Fruit fly (Drosophila melanogaster) whole organism, embryonic: Measurements from ENCODE around the gene Sec63.

Experiments used
- Abd-B ChIP-seq: fragments of 200-800 bp; sonication (Bioruptor generic); optimal IDR thresholded peaks from 2 replicates; lab custom pipeline; 2018; ENCODE audit warnings: missing biosample characterization, mild to moderate bottlenecking, missing genetic modification characterization, moderate library complexity
- Asciz ChIP-seq: fragments of 200-800 bp; sonication (Bioruptor generic); optimal IDR thresholded peaks from 2 replicates; lab custom pipeline; 2017; ENCODE audit warnings: missing biosample characterization, mild to moderate bottlenecking, missing genetic modification characterization, missing genetic modification reagents
- B-H2 ChIP-seq: fragments of 200-800 bp; sonication (Bioruptor generic); optimal IDR thresholded peaks from 2 replicates; lab custom pipeline; 2018; ENCODE audit warnings: missing biosample characterization, mild to moderate bottlenecking, missing genetic modification characterization
- BEAF-32 ChIP-seq: fragments of 200-800 bp; sonication (Bioruptor generic); optimal IDR thresholded peaks from 3 replicates; lab custom pipeline; 2017; ENCODE audit warnings: missing biosample characterization, missing genetic modification characterization, mild to moderate bottlenecking, moderate library complexity, missing genetic modification reagents
- Bdp1 ChIP-seq: fragments of 200-800 bp; sonication (Bioruptor generic); optimal IDR thresholded peaks from 3 replicates; lab custom pipeline; 2016; ENCODE audit warnings: missing biosample characterization, missing genetic modification characterization
- Bteb2 ChIP-seq: fragments of 200-800 bp; sonication (Bioruptor generic); optimal IDR thresholded peaks from 2 replicates; lab custom pipeline; 2016; ENCODE audit warnings: missing biosample characterization, missing genetic modification characterization
- CG10147 ChIP-seq: fragments of 200-800 bp; sonication (Bioruptor generic); optimal IDR thresholded peaks from 2 replicates; lab custom pipeline; 2019; ENCODE audit warnings: missing biosample characterization, mild to moderate bottlenecking, missing genetic modification characterization, moderate library complexity
- CG10366 ChIP-seq: fragments of 200-800 bp; sonication (Bioruptor generic); IDR thresholded peaks from 2 replicates; pipeline ENCODE4 v1.3.6; 2022; ENCODE audit warnings: missing biosample characterization, missing genetic modification characterization
- CG12391 ChIP-seq: fragments of 200-800 bp; sonication (Bioruptor generic); optimal IDR thresholded peaks from 3 replicates; lab custom pipeline; 2018; ENCODE audit warnings: missing biosample characterization, mild to moderate bottlenecking, missing genetic modification characterization, moderate library complexity
- CG14050 ChIP-seq: fragments of 200-800 bp; sonication (Bioruptor generic); IDR thresholded peaks from 3 replicates; pipeline ENCODE4 v1.3.6; 2022; ENCODE audit warnings: missing biosample characterization, missing genetic modification characterization
- CG14667 ChIP-seq: fragments of 200-800 bp; sonication (Bioruptor generic); IDR thresholded peaks from 2 replicates; pipeline ENCODE4 v1.3.6; 2022; ENCODE audit warnings: missing biosample characterization, missing genetic modification characterization
- CG1529 ChIP-seq: fragments of 200-800 bp; sonication (Bioruptor generic); optimal IDR thresholded peaks from 3 replicates; lab custom pipeline; 2018; ENCODE audit warnings: missing biosample characterization, missing genetic modification characterization
- CG16813 ChIP-seq: fragments of 200-800 bp; sonication (Bioruptor generic); IDR thresholded peaks from 3 replicates; pipeline ENCODE4 v1.3.6; 2022; ENCODE audit warnings: missing biosample characterization, missing genetic modification characterization; ENCODE audit not compliant: partially characterized antibody
- CG1832 ChIP-seq: fragments of 200-800 bp; sonication (Bioruptor generic); optimal IDR thresholded peaks from 2 replicates; lab custom pipeline; 2017; ENCODE audit warnings: missing biosample characterization, mild to moderate bottlenecking, missing genetic modification characterization, inconsistent platforms
- CG30403 ChIP-seq: fragments of 200-800 bp; sonication (Bioruptor generic); optimal IDR thresholded peaks from 3 replicates; lab custom pipeline; 2016; ENCODE audit warnings: missing biosample characterization, missing genetic modification characterization
- CG32772 ChIP-seq: fragments of 200-800 bp; sonication (Bioruptor generic); IDR thresholded peaks from 2 replicates; pipeline ENCODE4 v1.3.6; 2022; ENCODE audit warnings: missing biosample characterization, missing genetic modification characterization
- CG3847 ChIP-seq: fragments of 200-800 bp; sonication (Bioruptor generic); IDR thresholded peaks from 2 replicates; pipeline ENCODE4 v1.3.6; 2022; ENCODE audit warnings: missing biosample characterization, missing genetic modification characterization
- CG6765 ChIP-seq: fragments of 200-800 bp; sonication (Bioruptor generic); optimal IDR thresholded peaks from 3 replicates; lab custom pipeline; 2017; ENCODE audit warnings: missing biosample characterization, mild to moderate bottlenecking, missing genetic modification characterization
- CG7839 ChIP-seq: fragments of 200-800 bp; sonication (Bioruptor generic); optimal IDR thresholded peaks from 3 replicates; lab custom pipeline; 2018; ENCODE audit warnings: missing biosample characterization, mild to moderate bottlenecking, missing genetic modification characterization, moderate library complexity
- CG8359 ChIP-seq: fragments of 200-800 bp; sonication (Bioruptor generic); optimal IDR thresholded peaks from 2 replicates; lab custom pipeline; 2017; ENCODE audit warnings: missing biosample characterization, mild to moderate bottlenecking, missing genetic modification characterization, borderline replicate concordance
- CG8944 ChIP-seq: fragments of 200-800 bp; sonication (Bioruptor generic); optimal IDR thresholded peaks from 3 replicates; lab custom pipeline; 2016; ENCODE audit warnings: missing biosample characterization, missing genetic modification characterization
- CG9727 ChIP-seq: fragments of 200-800 bp; sonication (Bioruptor generic); optimal IDR thresholded peaks from 3 replicates; lab custom pipeline; 2017; ENCODE audit warnings: missing biosample characterization, mild to moderate bottlenecking, missing genetic modification characterization
- CG9817 ChIP-seq: fragments of 200-800 bp; sonication (Bioruptor generic); optimal IDR thresholded peaks from 2 replicates; lab custom pipeline; 2018; ENCODE audit warnings: missing biosample characterization, mild to moderate bottlenecking, missing genetic modification characterization, moderate library complexity
- CTCF ChIP-seq: fragments of 200-800 bp; sonication (Bioruptor generic); optimal IDR thresholded peaks from 2 replicates; lab custom pipeline; 2017; ENCODE audit warnings: missing biosample characterization, mild to moderate bottlenecking, missing genetic modification characterization, moderate library complexity
- Dip2 ChIP-seq: fragments of 200-800 bp; sonication (Bioruptor generic); IDR thresholded peaks from 2 replicates; pipeline ENCODE4 v1.3.6; 2022; ENCODE audit warnings: missing biosample characterization, missing genetic modification characterization
- GATAe ChIP-seq: fragments of 200-800 bp; sonication (Bioruptor generic); conservative IDR thresholded peaks from 2 replicates; pipeline ENCODE4 v1.3.6; 2022; ENCODE audit warnings: missing biosample characterization, missing genetic modification characterization
- HLHmδ ChIP-seq: fragments of 200-800 bp; sonication (Bioruptor generic); optimal IDR thresholded peaks from 2 replicates; lab custom pipeline; 2018; ENCODE audit warnings: missing biosample characterization, mild to moderate bottlenecking, missing genetic modification characterization, moderate library complexity
- Hand ChIP-seq: fragments of 200-800 bp; sonication (Bioruptor generic); optimal IDR thresholded peaks from 2 replicates; lab custom pipeline; 2017; ENCODE audit warnings: mild to moderate bottlenecking, missing biosample characterization, missing genetic modification reagents, missing genetic modification characterization
- HmgZ ChIP-seq: fragments of 200-800 bp; sonication (Bioruptor generic); optimal IDR thresholded peaks from 2 replicates; lab custom pipeline; 2018; ENCODE audit warnings: missing biosample characterization, mild to moderate bottlenecking, missing genetic modification characterization
- PHDP ChIP-seq: fragments of 200-800 bp; sonication (Bioruptor generic); optimal IDR thresholded peaks from 3 replicates; lab custom pipeline; 2018; ENCODE audit warnings: missing biosample characterization, mild to moderate bottlenecking, missing genetic modification characterization, moderate library complexity
- Side ChIP-seq: fragments of 200-800 bp; sonication (Bioruptor generic); optimal IDR thresholded peaks from 2 replicates; lab custom pipeline; 2016; ENCODE audit warnings: missing biosample characterization, missing genetic modification characterization
- Sox100B ChIP-seq: fragments of 200-800 bp; sonication (Bioruptor generic); optimal IDR thresholded peaks from 3 replicates; lab custom pipeline; 2018; ENCODE audit warnings: missing biosample characterization, mild to moderate bottlenecking, missing genetic modification characterization
- Usf ChIP-seq: fragments of 200-800 bp; sonication (Bioruptor generic); optimal IDR thresholded peaks from 2 replicates; lab custom pipeline; 2017; ENCODE audit warnings: missing genotype, missing biosample characterization, missing genetic modification characterization
- abd-A ChIP-seq: fragments of 200-800 bp; sonication (Bioruptor generic); optimal IDR thresholded peaks from 3 replicates; lab custom pipeline; 2019; ENCODE audit warnings: missing biosample characterization, mild to moderate bottlenecking, missing genetic modification characterization, moderate library complexity
- chif ChIP-seq, 2 experiments: fragments of 200-800 bp; sonication (Bioruptor generic); optimal IDR thresholded peaks; 3 replicates each; lab custom pipeline; 2016; ENCODE audit warnings: missing biosample characterization in 2 of 2, missing genetic modification characterization in 2 of 2
- chm ChIP-seq: fragments of 200-800 bp; sonication (Bioruptor generic); IDR thresholded peaks from 2 replicates; pipeline ENCODE4 v1.3.6; 2022; ENCODE audit warnings: missing biosample characterization, missing genetic modification characterization
- croc ChIP-seq: fragments of 200-800 bp; sonication (Bioruptor generic); conservative IDR thresholded peaks from 3 replicates; pipeline ENCODE4 v1.3.6; 2022; ENCODE audit warnings: missing biosample characterization, missing genetic modification characterization
- disco-r ChIP-seq: fragments of 200-800 bp; sonication (Bioruptor generic); optimal IDR thresholded peaks from 2 replicates; lab custom pipeline; 2016; ENCODE audit warnings: missing biosample characterization, missing genetic modification characterization
- exex ChIP-seq: fragments of 200-800 bp; sonication (Bioruptor generic); optimal IDR thresholded peaks from 4 replicates; lab custom pipeline; 2018; ENCODE audit warnings: missing biosample characterization, mild to moderate bottlenecking, missing genetic modification characterization, moderate library complexity
- fd102C ChIP-seq: fragments of 200-800 bp; sonication (Bioruptor generic); optimal IDR thresholded peaks from 2 replicates; lab custom pipeline; 2018; ENCODE audit warnings: missing biosample characterization, mild to moderate bottlenecking, missing genetic modification characterization, moderate library complexity
- grn ChIP-seq: fragments of 200-800 bp; sonication (Bioruptor generic); optimal IDR thresholded peaks from 3 replicates; lab custom pipeline; 2017; ENCODE audit warnings: missing biosample characterization, missing genetic modification characterization
- kni ChIP-seq: fragments of 200-800 bp; sonication (Bioruptor generic); optimal IDR thresholded peaks from 3 replicates; lab custom pipeline; 2017; ENCODE audit warnings: mild to moderate bottlenecking, missing biosample characterization, missing genetic modification reagents, missing genetic modification characterization
- mld ChIP-seq: fragments of 200-800 bp; sonication (Bioruptor generic); IDR thresholded peaks from 3 replicates; pipeline ENCODE4 v1.3.6; 2022; ENCODE audit warnings: missing biosample characterization, missing genetic modification characterization; ENCODE audit not compliant: partially characterized antibody
- pita ChIP-seq: fragments of 200-800 bp; sonication (Bioruptor generic); optimal IDR thresholded peaks from 2 replicates; lab custom pipeline; 2017; ENCODE audit warnings: missing biosample characterization, mild to moderate bottlenecking, missing genetic modification characterization
- pum ChIP-seq: fragments of 200-800 bp; sonication (Bioruptor generic); optimal IDR thresholded peaks from 2 replicates; lab custom pipeline; 2016; ENCODE audit warnings: missing biosample characterization, missing genetic modification characterization
- so ChIP-seq: fragments of 200-800 bp; sonication (Bioruptor generic); IDR thresholded peaks from 3 replicates; pipeline ENCODE4 v1.3.6; 2022; ENCODE audit warnings: missing biosample characterization, missing genetic modification characterization
- tna ChIP-seq: fragments of 200-800 bp; sonication (Bioruptor generic); IDR thresholded peaks from 2 replicates; pipeline ENCODE4 v1.3.6; 2022; ENCODE audit warnings: missing biosample characterization, missing genetic modification characterization; ENCODE audit not compliant: partially characterized antibody
- zen2 ChIP-seq: fragments of 200-800 bp; sonication (Bioruptor generic); IDR thresholded peaks from 3 replicates; pipeline ENCODE4 v1.3.6; 2022; ENCODE audit warnings: missing biosample characterization, missing genetic modification characterization; ENCODE audit not compliant: partially characterized antibody
- zfh1 ChIP-seq: fragments of 200-800 bp; sonication (Bioruptor generic); IDR thresholded peaks from 3 replicates; pipeline ENCODE4 v1.3.6; 2022; ENCODE audit warnings: missing biosample characterization, missing genetic modification characterization

Sec63 gene

dm6 chr3L:7360324-7360852 is at the start of gene Sec63 (continued):
- TF ChIP-seq HmgZ (peak; percentile 8), Dip2 (GFP tag; lab: Robert Waterston, UW) (no peak), Bdp1 (peak; percentile 24), Usf (GFP tag; lab: Kevin White, UChicago) (no peak), CG8944 (GFP tag; lab: Kevin White, UChicago) (no peak), CG14667 (GFP tag; lab: Robert Waterston, UW) (no peak), GATAe (GFP tag; lab: Robert Waterston, UW) (no peak), HLHmδ (peak; percentile 96), mld (GFP tag; lab: Robert Waterston, UW) (peak; percentile 87; the same call in 2 of the 3 replicates), Asciz (GFP tag; lab: Kevin White, UChicago) (peak; percentile 22), CG16813 (peak; percentile 81), Sox100B (GFP tag; lab: Kevin White, UChicago) (peak; percentile 34), PHDP (tag; lab: Kevin White, UChicago) (no peak), CG30403 (GFP tag; lab: Kevin White, UChicago) (peak; percentile 46), Hand (no peak), kni (GFP tag; lab: Kevin White, UChicago) (no peak), CG1832 (GFP tag; lab: Kevin White, UChicago) (no peak), pita (GFP tag; lab: Kevin White, UChicago) (no peak), tna (peak; percentile 89), B-H2 (GFP tag; lab: Kevin White, UChicago) (peak; percentile 43), chm (0 out of 2 replicates have a peak, but pooled peaks have one; percentile 34), chif (GFP tag; optimal IDR thresholded peaks at IDR 0.05; lab: Kevin White, UChicago) (no peak), CG7839 (tag; lab: Kevin White, UChicago) (peak; percentile 49), so (GFP tag; lab: Robert Waterston, UW) (peak; percentile 60; the same call in 2 of the 3 replicates), croc (GFP tag; lab: Robert Waterston, UW) (no peak), CG10366 (GFP tag; lab: Robert Waterston, UW) (peak; percentile 35; the same call in 1 of the 2 replicates), CG9727 (GFP tag; lab: Kevin White, UChicago) (peak; percentile 20), CG14050 (peak; percentile 54; the same call in 2 of the 3 replicates), fd102C (no peak), CG10147 (no peak), CG6765 (GFP tag; lab: Kevin White, UChicago) (no peak), exex (peak; percentile 29), grn (GFP tag; lab: Kevin White, UChicago) (peak; percentile 53), Side (no peak), pum (GFP tag; lab: Kevin White, UChicago) (no peak), zen2 (GFP tag; lab: Robert Waterston, UW) (peak; percentile 62; the same call in 2 of the 3 replicates), BEAF-32 (GFP tag; lab: Kevin White, UChicago) (peak; percentile 84), CG3847 (GFP tag; lab: Robert Waterston, UW) (peak; percentile 74), CG8359 (no peak), CG1529 (GFP tag; lab: Kevin White, UChicago) (no peak), CG9817 (peak; percentile 54), CG12391 (tag; lab: Kevin White, UChicago) (peak; percentile 58), zfh1 (GFP tag; lab: Robert Waterston, UW) (0 out of 3 replicates have a peak, but pooled peaks have one; percentile 40), Abd-B (GFP tag; lab: Kevin White, UChicago) (peak; percentile 36), abd-A (no peak), CG32772 (GFP tag; lab: Robert Waterston, UW) (peak; percentile 4; the same call in 1 of the 2 replicates), disco-r (GFP tag; lab: Kevin White, UChicago) (no peak), Bteb2 (GFP tag; lab: Kevin White, UChicago) (no peak), CTCF (GFP tag; lab: Kevin White, UChicago) (peak; percentile 72)
